Worm (Caenorhabditis elegans) whole organism, young adult: ENCODE results near the gene pmt-1.
A peak's percentile ranks its signal among the peaks of the same experiment; 100 is the strongest.

Experiments used
- D2030.7 ChIP-seq: fragments of 200-800 bp; sonication (Bioruptor generic); IDR thresholded peaks from 2 replicates; pipeline ENCODE4 v1.3.6; 2022; ENCODE audit warnings: missing genetic modification reagents, missing genetic modification characterization, missing compliant biosample characterization
- Y79H2A.3 ChIP-seq: fragments of 200-800 bp; sonication (Bioruptor generic); conservative IDR thresholded peaks from 2 replicates; pipeline ENCODE4 v1.3.6; 2022; ENCODE audit warnings: missing genetic modification reagents, missing genetic modification characterization, missing compliant biosample characterization
- aptf-3 ChIP-seq: fragments of 200-800 bp; sonication (Bioruptor generic); IDR thresholded peaks from 2 replicates; pipeline ENCODE4 v1.3.6; 2022; ENCODE audit warnings: missing genetic modification characterization, missing compliant biosample characterization
- ceh-100 ChIP-seq: fragments of 200-800 bp; sonication (Bioruptor generic); IDR thresholded peaks from 2 replicates; pipeline ENCODE4 v1.3.6; 2022; ENCODE audit warnings: missing genetic modification reagents, missing genetic modification characterization, missing compliant biosample characterization
- efl-1 ChIP-seq: fragments of 150-350 bp; optimal IDR thresholded peaks from 2 replicates; lab custom pipeline; 2014; ENCODE audit warnings: missing biosample characterization, missing genetic modification reagents, missing genetic modification characterization
- madf-3 ChIP-seq: fragments of 200-800 bp; sonication (Bioruptor generic); IDR thresholded peaks from 2 replicates; pipeline ENCODE4 v1.3.6; 2022; ENCODE audit warnings: missing genetic modification reagents, missing genetic modification characterization, missing compliant biosample characterization
- nfya-1 ChIP-seq: sonication (generic microtip); optimal IDR thresholded peaks from 2 replicates; lab custom pipeline; 2017; ENCODE audit warnings: antibody characterized with exemption, missing compliant biosample characterization, missing genetic modification characterization, borderline replicate concordance; ENCODE audit not compliant: insufficient read depth
- nfya-2 ChIP-seq: fragments of 200-800 bp; sonication (Bioruptor generic); IDR thresholded peaks from 2 replicates; pipeline ENCODE4 v1.3.6; 2022; ENCODE audit warnings: missing genetic modification reagents, missing genetic modification characterization, missing compliant biosample characterization
- pha-4 ChIP-seq: fragments of 150-350 bp; sonication (generic microtip); optimal IDR thresholded peaks from 2 replicates; lab custom pipeline; 2014; ENCODE audit warnings: missing biosample characterization, missing genetic modification reagents, missing genetic modification characterization
- sptf-2 ChIP-seq: fragments of 200-800 bp; sonication (Bioruptor generic); optimal IDR thresholded peaks from 2 replicates; lab custom pipeline; 2018; ENCODE audit warnings: mild to moderate bottlenecking, missing genetic modification characterization, missing compliant biosample characterization
- unc-130 ChIP-seq: sonication (generic microtip); optimal IDR thresholded peaks from 2 replicates; lab custom pipeline; 2016; ENCODE audit warnings: missing genetic modification reagents, missing genetic modification characterization, missing compliant biosample characterization

DNA sequence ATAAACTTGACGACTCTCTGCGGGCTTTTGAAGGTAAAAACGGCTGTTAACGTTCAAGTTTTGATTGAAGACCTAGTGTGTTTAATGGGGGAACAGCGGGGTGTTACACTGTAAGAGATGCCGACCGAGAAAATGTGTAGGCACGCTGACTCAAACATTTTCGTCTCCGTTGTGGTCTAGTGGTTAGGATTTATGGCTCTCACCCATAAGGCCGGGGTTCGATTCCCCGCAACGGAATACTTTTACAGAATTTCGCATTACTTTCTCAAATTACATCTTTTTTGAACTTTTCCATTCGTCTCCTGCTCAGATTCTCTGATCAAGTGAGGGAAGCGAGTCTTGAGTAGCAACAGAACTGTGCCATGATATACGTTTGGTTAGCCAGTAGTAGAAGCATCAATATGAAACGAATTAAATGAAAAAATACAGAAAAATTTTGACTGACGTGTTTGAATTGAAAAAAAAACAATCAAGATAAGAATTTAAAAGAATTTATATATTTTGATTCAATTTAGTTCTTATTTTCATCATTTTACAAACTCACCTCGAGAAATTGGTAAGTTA, 11.0 kb upstream of the pmt-1 start, which contains the start of gene ZK622.1:
- no peak for TF ChIP-seq efl-1
- TF ChIP-seq D2030.7 = peak; percentile 63
- TF ChIP-seq sptf-2 (GFP tag; lab: Kevin White, UChicago) = no peak
- TF ChIP-seq madf-3 (GFP tag; lab: Robert Waterston, UW) = no peak
- no peak for TF ChIP-seq pha-4
- no peak for TF ChIP-seq Y79H2A.3 (GFP tag; lab: Robert Waterston, UW)
- TF ChIP-seq unc-130 (GFP tag; lab: Kevin White, UChicago) = no peak
- 0 out of 2 replicates have a peak, but pooled peaks have one; percentile 37 for TF ChIP-seq ceh-100 (GFP tag; lab: Robert Waterston, UW)
- TF ChIP-seq nfya-2 = no peak
- no peak for TF ChIP-seq aptf-3 (GFP tag; lab: Robert Waterston, UW)
- TF ChIP-seq nfya-1 (tag; lab: Kevin White, UChicago) = no peak
